Fruit fly (Drosophila melanogaster): ENCODE measurements around the gene Sfp36F.

Gene Sfp36F

DNA sequence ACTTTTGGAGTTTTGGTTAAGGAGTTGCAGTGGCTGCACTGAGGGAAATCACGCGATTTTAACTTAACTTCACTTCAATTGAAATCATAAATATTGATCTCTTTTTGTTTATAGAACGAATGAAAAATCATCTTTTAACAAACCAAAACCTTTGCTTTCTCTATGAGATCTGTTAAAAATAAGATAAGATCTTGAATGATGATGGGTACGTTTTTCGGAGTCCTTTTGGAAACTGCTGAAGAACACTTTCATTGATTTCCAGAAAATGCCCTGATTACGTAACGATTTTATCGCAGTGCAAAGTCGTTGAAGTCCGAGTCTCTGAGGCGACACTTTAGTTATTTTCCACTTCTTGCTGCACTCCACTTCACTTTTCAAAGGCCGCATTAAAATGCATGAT is 20.0 kb downstream of the Sfp36F start (continued):
- TF ChIP-seq Opbp (GFP tag; IDR thresholded peaks at IDR 0.05; ENCODE audit: partially characterized antibody) (no peak), Abd-B (GFP tag; optimal IDR thresholded peaks at IDR 0.05) (no peak), rib (GFP tag; IDR thresholded peaks at IDR 0.05) (no peak), ash1 (GFP tag; optimal IDR thresholded peaks at IDR 0.05) (no peak), CG13624 (GFP tag; optimal IDR thresholded peaks at IDR 0.05) (no peak), Pdp1 (GFP tag; optimal IDR thresholded peaks at IDR 0.05) (peak; percentile 11 to 94), gem (tag; optimal IDR thresholded peaks at IDR 0.05) (peak; percentile 82), CG10979 (tag; optimal IDR thresholded peaks at IDR 0.05) (peak; percentile 81), zfh2 (GFP tag; optimal IDR thresholded peaks at IDR 0.05) (no peak), Side (GFP tag; optimal IDR thresholded peaks at IDR 0.05) (no peak), CG3838 (GFP tag; optimal IDR thresholded peaks at IDR 0.05) (no peak), CG12942 (GFP tag; optimal IDR thresholded peaks at IDR 0.05) (no peak), cato (GFP tag; optimal IDR thresholded peaks at IDR 0.05; ENCODE audit: borderline replicate concordance) (peak; percentile 39), emc (GFP tag; optimal IDR thresholded peaks at IDR 0.05) (no peak), ase (GFP tag; IDR thresholded peaks at IDR 0.05) (no peak), prd (optimal IDR thresholded peaks at IDR 0.05) (no peak), prd (GFP tag; IDR thresholded peaks at IDR 0.05) (no peak; the same call in 2 of the 3 replicates), CG6689 (GFP tag; IDR thresholded peaks at IDR 0.05) (peak; percentile 13; the same call in 1 of the 2 replicates), CG4707 (GFP tag; optimal IDR thresholded peaks at IDR 0.05) (peak; percentile 21), grau (tag; optimal IDR thresholded peaks at IDR 0.05) (peak; percentile 34), CG12071 (GFP tag; optimal IDR thresholded peaks at IDR 0.05) (no peak), CG15269 (tag; optimal IDR thresholded peaks at IDR 0.05) (peak; percentile 26), exex (tag; optimal IDR thresholded peaks at IDR 0.05) (no peak), CG10431 (GFP tag; optimal IDR thresholded peaks at IDR 0.05) (no peak), CG18599 (GFP tag; optimal IDR thresholded peaks at IDR 0.05) (no peak), Hsf (GFP tag; optimal IDR thresholded peaks at IDR 0.05) (peak; percentile 29), Dad (GFP tag; optimal IDR thresholded peaks at IDR 0.05) (no peak), crc (GFP tag; optimal IDR thresholded peaks at IDR 0.05) (no peak), CG5953 (GFP tag; IDR thresholded peaks at IDR 0.05) (no peak), CG32532 (GFP tag; IDR thresholded peaks at IDR 0.05) (no peak), run (tag; optimal IDR thresholded peaks at IDR 0.05) (peak; percentile 4), CG15601 (tag; optimal IDR thresholded peaks at IDR 0.05) (peak; percentile 61), CG42726 (GFP tag; IDR thresholded peaks at IDR 0.05; ENCODE audit: partially characterized antibody) (no peak), zen2 (GFP tag; IDR thresholded peaks at IDR 0.05; ENCODE audit: partially characterized antibody) (no peak), CG10654 (GFP tag; optimal IDR thresholded peaks at IDR 0.05) (no peak), CG34422 (GFP tag; IDR thresholded peaks at IDR 0.05) (no peak), cg (GFP tag; optimal IDR thresholded peaks at IDR 0.05) (no peak), Sin3A (optimal IDR thresholded peaks at IDR 0.05) (no peak), en (GFP tag; optimal IDR thresholded peaks at IDR 0.05) (no peak), Fer2 (tag; optimal IDR thresholded peaks at IDR 0.05) (no peak), CG2875 (GFP tag; optimal IDR thresholded peaks at IDR 0.05) (peak; percentile 67), p53 (GFP tag; optimal IDR thresholded peaks at IDR 0.05) (no peak), Blimp-1 (GFP tag; optimal IDR thresholded peaks at IDR 0.05) (peak; percentile 62), CG2116 (GFP tag; optimal IDR thresholded peaks at IDR 0.05) (no peak), CG3726 (GFP tag; IDR thresholded peaks at IDR 0.05) (no peak), CG12769 (tag; optimal IDR thresholded peaks at IDR 0.05) (no peak), NK7.1 (GFP tag; optimal IDR thresholded peaks at IDR 0.05) (peak; percentile 11), Usf (GFP tag; optimal IDR thresholded peaks at IDR 0.05) (no peak), Dip2 (GFP tag; IDR thresholded peaks at IDR 0.05) (no peak), CG10147 (GFP tag; optimal IDR thresholded peaks at IDR 0.05) (no peak), CG4282 (GFP tag; optimal IDR thresholded peaks at IDR 0.05) (no peak), CG7271 (tag; optimal IDR thresholded peaks at IDR 0.05) (no peak)
